Worm (Caenorhabditis elegans) whole organism, L4 larva: ENCODE measurements around the gene mboa-4.

Source experiments
- F49E8.2 ChIP-seq: sonication (generic microtip); optimal IDR thresholded peaks from 2 replicates; lab custom pipeline; 2016; ENCODE audit warnings: missing compliant biosample characterization, mild to moderate bottlenecking, missing genetic modification characterization, borderline replicate concordance
- aha-1 ChIP-seq: fragments of 150-350 bp; peaks from one replicate; lab custom pipeline; 2014; ENCODE audit warnings: missing biosample characterization, missing genetic modification characterization
- dpl-1 ChIP-seq: fragments of 150-350 bp; optimal IDR thresholded peaks from 2 replicates; lab custom pipeline; 2014; ENCODE audit warnings: missing biosample characterization, missing genetic modification reagents, missing genetic modification characterization
- egl-27 ChIP-seq: sonication (generic microtip); optimal IDR thresholded peaks from 3 replicates; lab custom pipeline; 2017; ENCODE audit warnings: missing biosample characterization, missing genetic modification reagents, missing genetic modification characterization
- lin-13 ChIP-seq: fragments of 150-350 bp; optimal IDR thresholded peaks from 2 replicates; lab custom pipeline; 2014; ENCODE audit warnings: missing biosample characterization, missing genetic modification reagents, missing genetic modification characterization
- mdl-1 ChIP-seq, 2 experiments: fragments of 150-350 bp in 1 of 2; sonication (generic microtip) in 1 of 2; optimal IDR thresholded peaks; 2 replicates each; lab custom pipeline; 2014 to 2017; ENCODE audit warnings: missing biosample characterization in 2 of 2, missing genetic modification characterization in 2 of 2
- mdt-29 ChIP-seq: fragments of 200-800 bp; sonication (Bioruptor generic); IDR thresholded peaks from 2 replicates; pipeline ENCODE4 v1.3.6; 2022; ENCODE audit warnings: missing genetic modification reagents, missing genetic modification characterization, missing compliant biosample characterization
- pqm-1 ChIP-seq: sonication (generic microtip); optimal IDR thresholded peaks from 2 replicates; lab custom pipeline; 2017; ENCODE audit warnings: missing biosample characterization, missing genetic modification characterization
- ztf-11 ChIP-seq: fragments of 150-350 bp; optimal IDR thresholded peaks from 2 replicates; lab custom pipeline; 2014; ENCODE audit warnings: missing biosample characterization, missing genetic modification characterization

- no peak for TF ChIP-seq egl-27 (tag; lab: Kevin White, UChicago)
- no peak for TF ChIP-seq mdt-29 (GFP tag; lab: Robert Waterston, UW)
- TF ChIP-seq mdl-1 (tag; optimal IDR thresholded peaks at IDR 0.05; lab: Kevin White, UChicago) = no peak
- TF ChIP-seq aha-1 (tag; lab: Kevin White, UChicago) = no peak
- TF ChIP-seq ztf-11 (tag; lab: Kevin White, UChicago) = no peak
- no peak for TF ChIP-seq dpl-1 (GFP tag; lab: Kevin White, UChicago)
- no peak for TF ChIP-seq F49E8.2 (tag; lab: Kevin White, UChicago)
- TF ChIP-seq lin-13 (GFP tag; lab: Kevin White, UChicago) = no peak
- TF ChIP-seq pqm-1 (tag; lab: Kevin White, UChicago) = no peak
Observed at ce11 chrIV:11207186-11207585, 47.4 kb upstream of the mboa-4 start, which contains the start of gene R07H5.9.
